Worm (Caenorhabditis elegans) whole organism, L4 larva: ENCODE results near the gene F08D12.3.

Source experiments
- R02D3.7 ChIP-seq: fragments of 150-350 bp; sonication (generic microtip); optimal IDR thresholded peaks from 3 replicates; lab custom pipeline; 2014; ENCODE audit warnings: missing biosample characterization, missing genetic modification characterization
- aha-1 ChIP-seq: fragments of 150-350 bp; peaks from one replicate; lab custom pipeline; 2014; ENCODE audit warnings: missing biosample characterization, missing genetic modification characterization
- ceh-44 ChIP-seq: fragments of 200-800 bp; sonication (Bioruptor generic); IDR thresholded peaks from 2 replicates; pipeline ENCODE4 v1.3.6; 2022; ENCODE audit warnings: missing genetic modification reagents, missing genetic modification characterization, missing compliant biosample characterization
- nhr-10 ChIP-seq: fragments of 150-350 bp; optimal IDR thresholded peaks from 2 replicates; lab custom pipeline; 2014; ENCODE audit warnings: missing biosample characterization, missing genetic modification characterization
- snpc-1.2 ChIP-seq: fragments of 200-800 bp; sonication (Bioruptor generic); IDR thresholded peaks from 2 replicates; pipeline ENCODE4 v1.3.6; 2022; ENCODE audit warnings: missing genetic modification reagents, missing genetic modification characterization, missing compliant biosample characterization
- unc-130 ChIP-seq: sonication (generic microtip); optimal IDR thresholded peaks from 2 replicates; lab custom pipeline; 2016; ENCODE audit warnings: missing genetic modification reagents, missing genetic modification characterization, missing compliant biosample characterization
- zfp-3 ChIP-seq: fragments of 200-800 bp; sonication (Bioruptor generic); conservative IDR thresholded peaks from 2 replicates; pipeline ENCODE4 v1.3.6; 2022; ENCODE audit warnings: missing genetic modification reagents, missing genetic modification characterization, missing compliant biosample characterization
- ztf-7 ChIP-seq: fragments of 150-350 bp; optimal IDR thresholded peaks from 2 replicates; lab custom pipeline; 2014; ENCODE audit warnings: missing biosample characterization, missing genetic modification characterization

DNA sequence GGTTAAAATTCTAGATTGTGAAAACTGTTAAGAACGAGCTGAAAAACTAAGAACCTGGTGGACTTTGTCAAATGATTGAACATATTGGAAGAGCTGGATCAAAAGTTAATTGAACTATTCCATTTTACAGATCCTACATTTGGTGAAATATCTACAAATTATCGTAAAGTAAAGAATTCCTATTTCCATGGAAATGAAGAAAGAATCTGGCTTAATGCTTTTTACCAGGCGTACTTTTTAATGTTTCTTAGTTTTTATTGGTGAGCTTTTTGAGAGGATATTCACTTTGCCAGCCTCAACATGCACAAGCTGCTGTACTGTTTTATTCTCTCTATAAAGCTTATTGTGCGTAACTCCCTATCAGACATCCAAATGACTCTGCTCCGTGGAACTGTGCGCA lies 1.5 kb upstream of the F08D12.3 start, which contains the start of gene F08D12.4:
- TF ChIP-seq ceh-44 (GFP tag; lab: Robert Waterston, UW): no peak
- TF ChIP-seq nhr-10: no peak
- TF ChIP-seq unc-130: no peak
- TF ChIP-seq ztf-7 (tag; lab: Kevin White, UChicago): no peak
- TF ChIP-seq zfp-3 (GFP tag; lab: Robert Waterston, UW): no peak
- TF ChIP-seq snpc-1.2 (GFP tag; lab: Robert Waterston, UW): no peak
- TF ChIP-seq aha-1 (tag; lab: Kevin White, UChicago): no peak
- no peak for TF ChIP-seq R02D3.7
